Fruit fly (Drosophila melanogaster) whole organism, embryonic: ENCODE results near the gene Shc.
A peak's percentile ranks its signal among the peaks of the same experiment; 100 is the strongest.

Source experiments
- Atf3 ChIP-seq: fragments of 200-800 bp; sonication (Bioruptor generic); optimal IDR thresholded peaks from 3 replicates; lab custom pipeline; 2016; ENCODE audit warnings: missing biosample characterization, missing genetic modification characterization
- CG10565 ChIP-seq: fragments of 200-800 bp; sonication (Bioruptor generic); optimal IDR thresholded peaks from 3 replicates; lab custom pipeline; 2016; ENCODE audit warnings: missing biosample characterization, mild to moderate bottlenecking, missing genetic modification characterization
- CG10979 ChIP-seq: fragments of 200-800 bp; sonication (Bioruptor generic); optimal IDR thresholded peaks from 2 replicates; lab custom pipeline; 2018; ENCODE audit warnings: missing biosample characterization, mild to moderate bottlenecking, missing genetic modification characterization, moderate library complexity
- CG13287 ChIP-seq: fragments of 200-800 bp; sonication (Bioruptor generic); IDR thresholded peaks from 2 replicates; pipeline ENCODE4 v1.3.6; 2022; ENCODE audit warnings: missing biosample characterization, missing genetic modification characterization; ENCODE audit not compliant: partially characterized antibody
- CG15479 ChIP-seq: fragments of 200-800 bp; sonication (Bioruptor generic); optimal IDR thresholded peaks from 3 replicates; lab custom pipeline; 2019; ENCODE audit warnings: missing biosample characterization, mild to moderate bottlenecking, missing genetic modification characterization, moderate library complexity
- CG1647 ChIP-seq: fragments of 200-800 bp; sonication (Bioruptor generic); optimal IDR thresholded peaks from 3 replicates; lab custom pipeline; 2016; ENCODE audit warnings: missing biosample characterization, missing genetic modification characterization
- CG16813 ChIP-seq: fragments of 200-800 bp; sonication (Bioruptor generic); IDR thresholded peaks from 3 replicates; pipeline ENCODE4 v1.3.6; 2022; ENCODE audit warnings: missing biosample characterization, missing genetic modification characterization; ENCODE audit not compliant: partially characterized antibody
- CG18011 ChIP-seq: fragments of 200-800 bp; sonication (Bioruptor generic); optimal IDR thresholded peaks from 2 replicates; lab custom pipeline; 2017; ENCODE audit warnings: missing biosample characterization, missing genetic modification characterization, mild to moderate bottlenecking, moderate library complexity, missing genotype
- CG18476 ChIP-seq: fragments of 200-800 bp; sonication (Bioruptor generic); optimal IDR thresholded peaks from 2 replicates; lab custom pipeline; 2016; ENCODE audit warnings: missing biosample characterization, mild to moderate bottlenecking, missing genetic modification characterization
- CG30020 ChIP-seq: fragments of 200-800 bp; optimal IDR thresholded peaks from 2 replicates; lab custom pipeline; 2019; ENCODE audit warnings: missing biosample characterization, mild to moderate bottlenecking, missing genetic modification characterization, moderate library complexity
- CG33213 ChIP-seq: fragments of 200-800 bp; sonication (Bioruptor generic); optimal IDR thresholded peaks from 3 replicates; lab custom pipeline; 2016; ENCODE audit warnings: missing biosample characterization, missing genetic modification characterization
- CG34224 ChIP-seq: fragments of 200-800 bp; sonication (Bioruptor generic); IDR thresholded peaks from 3 replicates; pipeline ENCODE4 v1.3.6; 2022; ENCODE audit warnings: missing biosample characterization, missing genetic modification characterization; ENCODE audit not compliant: partially characterized antibody
- CG43689 ChIP-seq: fragments of 200-800 bp; sonication (Bioruptor generic); IDR thresholded peaks from 2 replicates; pipeline ENCODE4 v1.3.6; 2022; ENCODE audit warnings: missing biosample characterization, missing genetic modification characterization
- CG4707 ChIP-seq: fragments of 200-800 bp; sonication (Bioruptor generic); optimal IDR thresholded peaks from 2 replicates; lab custom pipeline; 2018; ENCODE audit warnings: missing biosample characterization, mild to moderate bottlenecking, missing genetic modification characterization, moderate library complexity
- CG5953 ChIP-seq: fragments of 200-800 bp; sonication (Bioruptor generic); IDR thresholded peaks from 2 replicates; pipeline ENCODE4 v1.3.6; 2022; ENCODE audit warnings: missing biosample characterization, missing genetic modification characterization
- CG7271 ChIP-seq: fragments of 200-800 bp; sonication (Bioruptor generic); optimal IDR thresholded peaks from 2 replicates; lab custom pipeline; 2018; ENCODE audit warnings: missing biosample characterization, mild to moderate bottlenecking, missing genetic modification characterization, moderate library complexity
- CG7786 ChIP-seq: fragments of 200-800 bp; sonication (Bioruptor generic); optimal IDR thresholded peaks from 2 replicates; lab custom pipeline; 2016; ENCODE audit warnings: missing biosample characterization, missing genetic modification characterization
- CG9609 ChIP-seq: fragments of 200-800 bp; sonication (Bioruptor generic); optimal IDR thresholded peaks from 3 replicates; lab custom pipeline; 2016; ENCODE audit warnings: missing biosample characterization, missing genetic modification characterization
- CHES-1-like ChIP-seq: fragments of 200-800 bp; sonication (Bioruptor generic); optimal IDR thresholded peaks from 2 replicates; lab custom pipeline; 2016; ENCODE audit warnings: missing biosample characterization, missing genetic modification characterization
- Dbx ChIP-seq: fragments of 200-800 bp; sonication (Bioruptor generic); IDR thresholded peaks from 3 replicates; pipeline ENCODE4 v1.3.6; 2022; ENCODE audit warnings: missing biosample characterization, missing genetic modification characterization
- Elba2 ChIP-seq: fragments of 200-800 bp; sonication (Bioruptor generic); optimal IDR thresholded peaks from 3 replicates; lab custom pipeline; 2016; ENCODE audit warnings: missing biosample characterization, missing genetic modification characterization
- Ets97D ChIP-seq: fragments of 200-800 bp; sonication (Bioruptor generic); optimal IDR thresholded peaks from 3 replicates; lab custom pipeline; 2016; ENCODE audit warnings: missing biosample characterization, missing genetic modification characterization
- Fer2 ChIP-seq: fragments of 200-800 bp; sonication (Bioruptor generic); optimal IDR thresholded peaks from 2 replicates; lab custom pipeline; 2018; ENCODE audit warnings: missing biosample characterization, mild to moderate bottlenecking, missing genetic modification characterization, moderate library complexity
- H2.0 ChIP-seq: fragments of 200-800 bp; sonication (Bioruptor generic); IDR thresholded peaks from 2 replicates; pipeline ENCODE4 v1.3.6; 2022; ENCODE audit warnings: missing biosample characterization, missing genetic modification characterization
- HHEX ChIP-seq: fragments of 200-800 bp; sonication (Bioruptor generic); optimal IDR thresholded peaks from 3 replicates; lab custom pipeline; 2017; ENCODE audit warnings: missing biosample characterization, mild to moderate bottlenecking, missing genetic modification characterization, missing genetic modification reagents
- Hand ChIP-seq: fragments of 200-800 bp; sonication (Bioruptor generic); optimal IDR thresholded peaks from 2 replicates; lab custom pipeline; 2017; ENCODE audit warnings: mild to moderate bottlenecking, missing biosample characterization, missing genetic modification reagents, missing genetic modification characterization
- HmgD ChIP-seq: fragments of 200-800 bp; sonication (Bioruptor generic); optimal IDR thresholded peaks from 3 replicates; lab custom pipeline; 2016; ENCODE audit warnings: missing biosample characterization, missing genetic modification characterization
- Hsf ChIP-seq: fragments of 200-800 bp; sonication (Bioruptor generic); optimal IDR thresholded peaks from 3 replicates; lab custom pipeline; 2016; ENCODE audit warnings: missing biosample characterization, missing genetic modification characterization
- Lpt ChIP-seq: fragments of >200 bp; optimal IDR thresholded peaks from 2 replicates; lab custom pipeline; 2018; ENCODE audit warnings: missing biosample characterization, missing genetic modification characterization
- Mes4 ChIP-seq: fragments of 200-800 bp; sonication (Bioruptor generic); optimal IDR thresholded peaks from 2 replicates; lab custom pipeline; 2016; ENCODE audit warnings: missing biosample characterization, missing genetic modification characterization
- Myb ChIP-seq: fragments of 200-800 bp; sonication (Bioruptor generic); optimal IDR thresholded peaks from 2 replicates; lab custom pipeline; 2016; ENCODE audit warnings: missing biosample characterization, missing genetic modification characterization
- NC2α ChIP-seq: fragments of 200-800 bp; sonication (Bioruptor generic); optimal IDR thresholded peaks from 2 replicates; lab custom pipeline; 2016; ENCODE audit warnings: missing biosample characterization, missing genetic modification characterization
- NfI ChIP-seq: fragments of 200-800 bp; sonication (Bioruptor generic); optimal IDR thresholded peaks from 3 replicates; lab custom pipeline; 2018; ENCODE audit warnings: missing biosample characterization, mild to moderate bottlenecking, missing genetic modification characterization, moderate library complexity
- Rx ChIP-seq: fragments of 200-800 bp; sonication (Bioruptor generic); IDR thresholded peaks from 2 replicates; pipeline ENCODE4 v1.3.6; 2022; ENCODE audit warnings: missing biosample characterization, missing genetic modification characterization
- Sox100B ChIP-seq: fragments of 200-800 bp; sonication (Bioruptor generic); optimal IDR thresholded peaks from 3 replicates; lab custom pipeline; 2018; ENCODE audit warnings: missing biosample characterization, mild to moderate bottlenecking, missing genetic modification characterization
- dysf ChIP-seq: fragments of 200-800 bp; sonication (Bioruptor generic); IDR thresholded peaks from 3 replicates; pipeline ENCODE4 v1.3.6; 2022; ENCODE audit warnings: missing biosample characterization, missing genetic modification characterization
- eyg ChIP-seq: fragments of 200-800 bp; sonication (Bioruptor generic); optimal IDR thresholded peaks from 3 replicates; lab custom pipeline; 2016; ENCODE audit warnings: missing biosample characterization, missing genetic modification characterization
- inv ChIP-seq: fragments of 200-800 bp; sonication (Bioruptor generic); IDR thresholded peaks from 2 replicates; pipeline ENCODE4 v1.3.6; 2022; ENCODE audit warnings: missing biosample characterization, missing genetic modification characterization; ENCODE audit not compliant: partially characterized antibody
- ken ChIP-seq: fragments of 200-800 bp; sonication (Bioruptor generic); IDR thresholded peaks from 3 replicates; pipeline ENCODE4 v1.3.6; 2022; ENCODE audit warnings: missing biosample characterization, missing genetic modification characterization
- lmd ChIP-seq: fragments of 200-800 bp; sonication (Bioruptor generic); IDR thresholded peaks from 2 replicates; pipeline ENCODE4 v1.3.6; 2022; ENCODE audit warnings: missing biosample characterization, missing genetic modification characterization
- odd ChIP-seq: fragments of 200-800 bp; sonication (Bioruptor generic); optimal IDR thresholded peaks from 2 replicates; lab custom pipeline; 2017; ENCODE audit warnings: missing biosample characterization, mild to moderate bottlenecking, missing genetic modification characterization
- org-1 ChIP-seq: fragments of 200-800 bp; sonication (Bioruptor generic); optimal IDR thresholded peaks from 2 replicates; lab custom pipeline; 2017; ENCODE audit warnings: missing biosample characterization, missing genetic modification characterization
- ranshi ChIP-seq: fragments of 200-800 bp; sonication (Bioruptor generic); IDR thresholded peaks from 2 replicates; pipeline ENCODE4 v1.3.6; 2022; ENCODE audit warnings: missing biosample characterization, missing genetic modification characterization
- ro ChIP-seq: fragments of 200-800 bp; sonication (Bioruptor generic); IDR thresholded peaks from 2 replicates; pipeline ENCODE4 v1.3.6; 2022; ENCODE audit warnings: missing biosample characterization, missing genetic modification characterization
- run ChIP-seq: fragments of 200-800 bp; sonication (Bioruptor generic); optimal IDR thresholded peaks from 3 replicates; lab custom pipeline; 2018; ENCODE audit warnings: missing biosample characterization, mild to moderate bottlenecking, missing genetic modification characterization
- slbo ChIP-seq: fragments of 200-800 bp; sonication (Bioruptor generic); IDR thresholded peaks from 2 replicates; pipeline ENCODE4 v1.3.6; 2022; ENCODE audit warnings: missing biosample characterization, missing genetic modification characterization
- sob ChIP-seq: fragments of 200-800 bp; sonication (Bioruptor generic); IDR thresholded peaks from 2 replicates; pipeline ENCODE4 v1.3.6; 2022; ENCODE audit warnings: missing biosample characterization, missing genetic modification characterization
- stwl ChIP-seq: fragments of 200-800 bp; sonication (Bioruptor generic); optimal IDR thresholded peaks from 3 replicates; lab custom pipeline; 2018; ENCODE audit warnings: missing biosample characterization, mild to moderate bottlenecking, missing genetic modification characterization, moderate library complexity

Gene Shc

DNA sequence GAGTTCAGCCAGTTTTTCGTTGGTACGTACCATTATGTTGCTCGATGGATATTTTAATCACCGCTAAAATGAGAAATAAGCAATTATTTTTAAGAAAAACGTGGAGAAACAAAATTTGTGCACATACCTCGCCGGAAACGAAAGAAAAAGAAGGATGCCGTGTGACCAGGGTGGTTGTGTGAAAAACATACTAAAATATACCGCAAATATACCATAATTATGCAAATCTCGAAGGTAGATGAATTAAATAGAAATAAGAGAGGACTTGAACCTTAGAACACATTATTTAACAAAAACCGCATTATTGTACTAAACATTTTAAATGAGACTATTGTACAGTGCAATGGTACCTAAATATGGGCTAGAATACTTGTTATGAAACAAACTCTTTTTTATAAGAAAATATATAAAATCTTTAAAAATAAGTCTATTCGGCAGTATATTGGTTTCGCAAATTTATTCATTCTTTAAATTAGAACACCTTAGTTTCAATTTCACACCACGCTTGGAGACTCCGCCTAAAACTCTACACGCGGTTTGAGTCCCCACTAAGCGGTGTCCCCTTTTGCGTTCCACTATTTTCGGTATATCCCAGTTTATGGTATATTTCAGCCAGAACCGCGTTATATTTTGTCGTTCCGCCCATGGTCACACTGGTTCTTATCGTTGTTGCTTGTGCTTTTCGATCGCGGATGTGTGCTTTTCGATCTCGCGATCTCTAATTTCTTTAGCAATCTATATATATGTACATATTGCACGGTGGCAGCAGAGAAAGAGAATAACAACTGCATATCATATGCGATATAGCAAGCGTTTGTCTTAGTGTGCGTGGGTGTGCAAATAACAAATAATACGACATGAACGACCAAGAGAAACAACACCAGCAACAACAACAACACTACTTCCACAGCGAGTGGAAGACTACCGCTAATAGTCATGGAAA lies 3.1 kb downstream of the Shc start, which contains the start of the genes RpS17 and MTF-1 (continued):
- TF ChIP-seq inv (GFP tag; lab: Robert Waterston, UW) (no peak), Mes4 (peak; percentile 78), CG18011 (GFP tag; lab: Kevin White, UChicago) (peak; percentile 7), odd (peak; percentile 71), CG13287 (peak; percentile 61; the same call in 1 of the 2 replicates), CG30020 (tag; lab: Kevin White, UChicago) (peak; percentile 7), NC2α (no peak), slbo (GFP tag; lab: Robert Waterston, UW) (peak; percentile 53), CG34224 (no peak), org-1 (peak; percentile 17), Myb (GFP tag; lab: Kevin White, UChicago) (no peak), CHES-1-like (GFP tag; lab: Kevin White, UChicago) (peak; percentile 43), CG15479 (GFP tag; lab: Kevin White, UChicago) (no peak), ro (GFP tag; lab: Robert Waterston, UW) (no peak), ranshi (peak; percentile 33; the same call in 1 of the 2 replicates), CG5953 (GFP tag; lab: Robert Waterston, UW) (no peak; the same call in 1 of the 2 replicates), CG16813 (no peak), run (tag; lab: Kevin White, UChicago) (peak; percentile 7), Rx (GFP tag; lab: Robert Waterston, UW) (0 out of 2 replicates have a peak, but pooled peaks have one; percentile 22), Dbx (GFP tag; lab: Robert Waterston, UW) (peak; percentile 34; the same call in 2 of the 3 replicates), eyg (GFP tag; lab: Kevin White, UChicago) (no peak), HmgD (no peak), CG7786 (GFP tag; lab: Kevin White, UChicago) (no peak), CG43689 (GFP tag; lab: Robert Waterston, UW) (no peak), CG4707 (GFP tag; lab: Kevin White, UChicago) (peak; percentile 69), CG1647 (GFP tag; lab: Kevin White, UChicago) (no peak), ken (GFP tag; lab: Robert Waterston, UW) (peak; percentile 61; the same call in 2 of the 3 replicates), CG10565 (GFP tag; lab: Kevin White, UChicago) (no peak), H2.0 (GFP tag; lab: Robert Waterston, UW) (no peak), stwl (tag; lab: Kevin White, UChicago) (peak; percentile 39), dysf (GFP tag; lab: Robert Waterston, UW) (0 out of 3 replicates have a peak, but pooled peaks have one; percentile 32), CG7271 (tag; lab: Kevin White, UChicago) (peak; percentile 60), CG10979 (tag; lab: Kevin White, UChicago) (no peak), CG33213 (peak; percentile 57), Sox100B (GFP tag; lab: Kevin White, UChicago) (peak; percentile 46), Hand (GFP tag; lab: Kevin White, UChicago) (peak; percentile 37), CG18476 (GFP tag; lab: Kevin White, UChicago) (no peak), Atf3 (GFP tag; lab: Kevin White, UChicago) (peak; percentile 41), HHEX (GFP tag; lab: Kevin White, UChicago) (peak; percentile 68), Elba2 (GFP tag; lab: Kevin White, UChicago) (no peak), Lpt (GFP tag; lab: Kevin White, UChicago) (no peak), CG9609 (GFP tag; lab: Kevin White, UChicago) (peak; percentile 41), sob (peak; percentile 55; the same call in 1 of the 2 replicates), Fer2 (tag; lab: Kevin White, UChicago) (no peak), NfI (GFP tag; lab: Kevin White, UChicago) (peak; percentile 73), Hsf (peak; percentile 63), Ets97D (GFP tag; lab: Kevin White, UChicago) (peak; percentile 98), lmd (no peak; the same call in 1 of the 2 replicates)
